Fruit fly (Drosophila melanogaster): Measurements from ENCODE around the gene RhoGEF3.

RhoGEF3 gene

DNA sequence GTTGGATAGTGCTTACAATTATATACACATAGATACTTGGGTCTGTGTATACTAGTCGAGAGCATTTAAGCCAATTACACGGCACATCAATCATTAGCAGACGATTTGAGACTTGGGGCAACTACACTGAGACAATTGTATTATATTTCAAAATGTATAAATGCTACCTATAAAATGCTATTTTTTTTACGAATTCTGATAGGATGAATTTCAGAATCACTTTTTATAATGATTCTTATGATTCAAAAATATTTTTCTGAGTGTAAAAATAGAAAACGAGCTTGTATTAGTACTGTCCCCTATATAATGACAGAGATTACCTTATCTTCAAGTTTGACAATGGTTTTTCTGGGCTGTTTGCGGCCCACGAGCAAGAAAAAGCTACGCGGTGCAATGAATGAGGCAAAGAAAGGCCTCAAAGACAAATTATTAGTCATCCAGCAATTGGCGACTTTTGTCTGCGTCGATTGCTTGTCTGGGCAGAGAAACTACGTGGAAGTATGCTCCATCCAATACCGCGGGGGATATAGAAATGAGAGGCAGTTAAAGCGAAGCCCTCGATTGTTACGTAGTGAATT lies 73.5 kb downstream of the RhoGEF3 start (continued):
- TF ChIP-seq CG1792 (GFP tag; optimal IDR thresholded peaks at IDR 0.05), result peak; percentile 47
- peak; percentile 87 for TF ChIP-seq CG32532 (GFP tag; IDR thresholded peaks at IDR 0.05)
- peak; percentile 69 for TF ChIP-seq CG31224 (GFP tag; IDR thresholded peaks at IDR 0.05)
- TF ChIP-seq CG4328 (GFP tag; optimal IDR thresholded peaks at IDR 0.05), result no peak
- no peak for TF ChIP-seq CG15011 (GFP tag; optimal IDR thresholded peaks at IDR 0.05)
- no peak for TF ChIP-seq sens-2 (GFP tag; IDR thresholded peaks at IDR 0.05)
- peak; percentile 45 for TF ChIP-seq sima (GFP tag; optimal IDR thresholded peaks at IDR 0.05)
- TF ChIP-seq CG9215 (GFP tag; IDR thresholded peaks at IDR 0.05), result peak; percentile 61
- TF ChIP-seq Meics (GFP tag; optimal IDR thresholded peaks at IDR 0.05), result peak; percentile 71
- TF ChIP-seq CG11723 (GFP tag; optimal IDR thresholded peaks at IDR 0.05), result no peak
- no peak for TF ChIP-seq CG17186 (GFP tag; optimal IDR thresholded peaks at IDR 0.05)

Data from whole organism, embryonic.